Worm (Caenorhabditis elegans): Measurements from ENCODE around the gene F26G1.11.

DNA sequence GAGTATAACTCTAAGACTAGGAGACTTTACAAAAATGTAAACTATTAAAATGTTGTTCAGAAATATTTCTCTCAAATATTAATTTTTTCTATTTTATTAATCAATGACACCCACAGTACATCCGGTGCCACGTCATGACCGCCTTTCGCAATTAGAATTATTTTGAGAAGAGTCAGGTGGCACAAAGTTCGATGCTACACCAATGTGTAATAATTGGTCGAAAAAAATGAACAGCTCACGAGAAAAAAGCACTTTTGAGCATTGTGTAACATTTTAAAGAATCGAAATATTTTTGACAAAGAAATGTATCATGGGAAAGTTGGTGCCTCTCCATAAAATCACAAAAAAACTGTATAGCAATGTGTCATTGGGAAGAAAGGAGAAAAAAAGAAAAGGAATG lies 29.8 kb downstream of the F26G1.11 start:
- TF ChIP-seq nhr-11 (tag; optimal IDR thresholded peaks at IDR 0.05) (no peak), pha-4 (tag; optimal IDR thresholded peaks at IDR 0.05) (no peak), unc-55 (GFP tag; optimal IDR thresholded peaks at IDR 0.05) (no peak), lin-11 (tag; optimal IDR thresholded peaks at IDR 0.05) (no peak), ceh-9 (tag; optimal IDR thresholded peaks at IDR 0.05) (no peak), F13H6.1 (tag; optimal IDR thresholded peaks at IDR 0.05) (no peak), ahr-1 (tag; optimal IDR thresholded peaks at IDR 0.05) (no peak), elt-4 (tag; optimal IDR thresholded peaks at IDR 0.05) (no peak)

Data from whole organism, late embryonic.